Worm (Caenorhabditis elegans): Measurements from ENCODE around the gene nep-25.

nep-25 gene

DNA sequence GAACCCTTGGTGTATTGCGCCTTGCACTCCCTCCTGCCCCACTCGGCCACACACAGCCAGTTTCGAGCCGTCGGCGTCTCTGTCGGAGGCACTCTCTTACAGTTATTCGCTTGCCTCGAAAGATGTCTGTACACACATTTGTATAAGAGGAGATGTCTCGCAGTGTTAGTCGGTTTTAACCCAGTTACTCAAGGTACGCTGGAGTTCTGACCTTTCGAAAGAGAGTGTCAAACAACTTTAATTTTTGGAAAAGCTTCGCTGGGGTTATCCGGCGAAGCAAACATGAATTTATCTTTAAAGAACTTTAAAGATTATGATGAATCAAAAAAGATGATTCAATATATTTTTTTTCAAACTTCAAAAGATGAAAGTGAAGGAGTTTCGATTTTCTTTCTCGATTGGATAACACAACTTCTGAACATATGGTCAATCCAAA is 2.7 kb downstream of the nep-25 start:
- TF ChIP-seq zag-1 (tag; optimal IDR thresholded peaks at IDR 0.05): peak; percentile 95
- TF ChIP-seq lsy-12 (tag; optimal IDR thresholded peaks at IDR 0.05): peak; percentile 99
- TF ChIP-seq egl-5 (tag; optimal IDR thresholded peaks at IDR 0.05): peak; percentile 92
- peak; percentile 99 for TF ChIP-seq lin-39 (tag; optimal IDR thresholded peaks at IDR 0.05)
- peak; percentile 99 for TF ChIP-seq nfya-1 (tag; optimal IDR thresholded peaks at IDR 0.05; ENCODE audit: insufficient read depth)
- peak; percentile 45 for TF ChIP-seq nhr-12 (tag; optimal IDR thresholded peaks at IDR 0.05)
- TF ChIP-seq R02D3.7 (tag; optimal IDR thresholded peaks at IDR 0.05): peak; percentile 96
- TF ChIP-seq fos-1 (tag; optimal IDR thresholded peaks at IDR 0.05): peak; percentile 87
- peak; percentile 75 for TF ChIP-seq mdl-1 (tag; optimal IDR thresholded peaks at IDR 0.05)
- TF ChIP-seq daf-12 (tag; optimal IDR thresholded peaks at IDR 0.05): peak; percentile 94
- peak; percentile 95 for TF ChIP-seq nhr-43 (tag; optimal IDR thresholded peaks at IDR 0.05; ENCODE audit: poor library complexity, severe bottlenecking)
- peak; percentile 52 for TF ChIP-seq sea-2 (GFP tag; optimal IDR thresholded peaks at IDR 0.05)
- TF ChIP-seq ama-1 (optimal IDR thresholded peaks at IDR 0.05): peak; percentile 100
- TF ChIP-seq unc-62 (GFP tag; optimal IDR thresholded peaks at IDR 0.05): peak; percentile 74
- peak; percentile 96 for TF ChIP-seq ceh-82 (tag; optimal IDR thresholded peaks at IDR 0.05)
- peak; percentile 99 for TF ChIP-seq nhr-25 (tag; optimal IDR thresholded peaks at IDR 0.05)
- TF ChIP-seq jun-1 (tag; optimal IDR thresholded peaks at IDR 0.05): peak; percentile 99
- peak; percentile 82 for TF ChIP-seq fkh-2 (tag; optimal IDR thresholded peaks at IDR 0.05)
- TF ChIP-seq fkh-10 (GFP tag; optimal IDR thresholded peaks at IDR 0.05): peak; percentile 100
- peak; percentile 73 for TF ChIP-seq unc-39 (tag; optimal IDR thresholded peaks at IDR 0.05)
- TF ChIP-seq tbx-2 (tag; optimal IDR thresholded peaks at IDR 0.05): peak; percentile 97
- TF ChIP-seq skn-1 (tag; optimal IDR thresholded peaks at IDR 0.05): peak; percentile 96
- TF ChIP-seq hmg-11 (tag; optimal IDR thresholded peaks at IDR 0.05): peak; percentile 99
- peak; percentile 73 for TF ChIP-seq ZK546.5 (tag; optimal IDR thresholded peaks at IDR 0.05)
- TF ChIP-seq mml-1 (tag; optimal IDR thresholded peaks at IDR 0.05): no peak
- TF ChIP-seq elt-3 (tag; optimal IDR thresholded peaks at IDR 0.05): peak in 2 of 3 experiments; percentile 91 to 97
- peak; percentile 37 for TF ChIP-seq ceh-9 (tag; optimal IDR thresholded peaks at IDR 0.05)
- peak; percentile 85 for TF ChIP-seq elt-1 (tag; optimal IDR thresholded peaks at IDR 0.05)
- TF ChIP-seq ceh-28 (tag; optimal IDR thresholded peaks at IDR 0.05): peak; percentile 97
- TF ChIP-seq lin-15B (tag; optimal IDR thresholded peaks at IDR 0.05): peak; percentile 82
- TF ChIP-seq ceh-16 (tag; optimal IDR thresholded peaks at IDR 0.05): peak; percentile 62
- TF ChIP-seq ztf-4 (tag; optimal IDR thresholded peaks at IDR 0.05): peak; percentile 79
- no peak for TF ChIP-seq nhr-67 (tag; optimal IDR thresholded peaks at IDR 0.05)
- TF ChIP-seq nhr-237 (tag; optimal IDR thresholded peaks at IDR 0.05): no peak
- TF ChIP-seq pqm-1 (tag; optimal IDR thresholded peaks at IDR 0.05): peak; percentile 94
- peak; percentile 100 for TF ChIP-seq snpc-4 (tag; optimal IDR thresholded peaks at IDR 0.05)
- peak; percentile 99 for TF ChIP-seq nhr-23 (tag; optimal IDR thresholded peaks at IDR 0.05)
- peak; percentile 94 for TF ChIP-seq nhr-11 (tag; optimal IDR thresholded peaks at IDR 0.05)
- peak; percentile 96 for TF ChIP-seq nhr-77 (tag; optimal IDR thresholded peaks at IDR 0.05)
- TF ChIP-seq eor-1 (tag; optimal IDR thresholded peaks at IDR 0.05): peak in 1 of 2 experiments; percentile 84
- TF ChIP-seq ztf-11 (tag; optimal IDR thresholded peaks at IDR 0.05): no peak
- TF ChIP-seq egl-27 (tag; optimal IDR thresholded peaks at IDR 0.05): peak; percentile 92
- peak; percentile 90 for TF ChIP-seq nhr-28 (tag; optimal IDR thresholded peaks at IDR 0.05)
- TF ChIP-seq nhr-76 (tag; optimal IDR thresholded peaks at IDR 0.05): peak; percentile 80
- peak; percentile 99 for TF ChIP-seq pha-4 (tag; optimal IDR thresholded peaks at IDR 0.05)
- peak; percentile 96 for TF ChIP-seq aly-2 (tag; optimal IDR thresholded peaks at IDR 0.05)
- peak; percentile 99 for TF ChIP-seq elt-2 (tag; optimal IDR thresholded peaks at IDR 0.05)
